Worm (Caenorhabditis elegans) whole organism, young adult: ENCODE data around the gene pinn-1.

ENCODE experiments used
- B0019.2 ChIP-seq: fragments of 200-800 bp; sonication (Bioruptor generic); conservative IDR thresholded peaks from 2 replicates; pipeline ENCODE4 v1.3.6; 2022; ENCODE audit warnings: missing genetic modification reagents, missing genetic modification characterization, missing compliant biosample characterization
- B0261.1 ChIP-seq: sonication (generic microtip); optimal IDR thresholded peaks from 2 replicates; lab custom pipeline; 2016; ENCODE audit warnings: mild to moderate bottlenecking, missing genetic modification characterization, moderate library complexity, missing compliant biosample characterization
- C06A6.2 ChIP-seq: fragments of 200-800 bp; sonication (Bioruptor generic); conservative IDR thresholded peaks from 2 replicates; pipeline ENCODE4 v1.3.6; 2022; ENCODE audit warnings: missing genetic modification characterization, missing compliant biosample characterization
- C17E4.6 ChIP-seq: fragments of 200-800 bp; sonication (Bioruptor generic); IDR thresholded peaks from 2 replicates; pipeline ENCODE4 v1.3.6; 2022; ENCODE audit warnings: missing genetic modification reagents, missing genetic modification characterization, missing compliant biosample characterization
- F22D6.2 ChIP-seq: sonication (generic microtip); optimal IDR thresholded peaks from 2 replicates; lab custom pipeline; 2016; ENCODE audit warnings: mild to moderate bottlenecking, missing genetic modification characterization, missing compliant biosample characterization
- K11D2.4 ChIP-seq: fragments of 200-800 bp; sonication (Bioruptor generic); IDR thresholded peaks from 2 replicates; pipeline ENCODE4 v1.3.6; 2022; ENCODE audit warnings: missing genetic modification reagents, missing genetic modification characterization, missing compliant biosample characterization
- K12H6.12 ChIP-seq: fragments of 200-800 bp; sonication (Bioruptor generic); optimal IDR thresholded peaks from 2 replicates; lab custom pipeline; 2018; ENCODE audit warnings: mild to moderate bottlenecking, missing genetic modification characterization, missing compliant biosample characterization
- Y53G8AR.9 ChIP-seq: fragments of 200-800 bp; sonication (Bioruptor generic); conservative IDR thresholded peaks from 2 replicates; pipeline ENCODE4 v1.3.6; 2022; ENCODE audit warnings: missing genetic modification reagents, missing genetic modification characterization, missing compliant biosample characterization
- Y67H2A.10 ChIP-seq: fragments of 200-800 bp; sonication (Bioruptor generic); conservative IDR thresholded peaks from 2 replicates; pipeline ENCODE4 v1.3.6; 2022; ENCODE audit warnings: missing genetic modification reagents, missing genetic modification characterization, missing compliant biosample characterization
- Y79H2A.3 ChIP-seq: fragments of 200-800 bp; sonication (Bioruptor generic); conservative IDR thresholded peaks from 2 replicates; pipeline ENCODE4 v1.3.6; 2022; ENCODE audit warnings: missing genetic modification reagents, missing genetic modification characterization, missing compliant biosample characterization
- ZK185.1 ChIP-seq: sonication (generic microtip); optimal IDR thresholded peaks from 2 replicates; lab custom pipeline; 2016; ENCODE audit warnings: mild to moderate bottlenecking, missing genetic modification characterization, missing compliant biosample characterization; ENCODE audit not compliant: poor library complexity, severe bottlenecking
- akir-1 ChIP-seq: fragments of 200-800 bp; sonication (Bioruptor generic); optimal IDR thresholded peaks from 2 replicates; lab custom pipeline; 2018; ENCODE audit warnings: mild to moderate bottlenecking, missing genetic modification characterization, moderate library complexity, missing compliant biosample characterization
- aptf-2 ChIP-seq: fragments of 200-800 bp; sonication (Bioruptor generic); conservative IDR thresholded peaks from 2 replicates; pipeline ENCODE4 v1.3.6; 2022; ENCODE audit warnings: missing genetic modification reagents, missing genetic modification characterization, missing compliant biosample characterization
- aptf-3 ChIP-seq: fragments of 200-800 bp; sonication (Bioruptor generic); IDR thresholded peaks from 2 replicates; pipeline ENCODE4 v1.3.6; 2022; ENCODE audit warnings: missing genetic modification characterization, missing compliant biosample characterization
- ccch-3 ChIP-seq: fragments of 200-800 bp; sonication (Bioruptor generic); optimal IDR thresholded peaks from 2 replicates; lab custom pipeline; 2018; ENCODE audit warnings: mild to moderate bottlenecking, missing genetic modification characterization, missing compliant biosample characterization
- cebp-1 ChIP-seq, 2 experiments: fragments of 200-800 bp in 1 of 2; sonication (Bioruptor generic) in 1 of 2; sonication (generic microtip) in 1 of 2; IDR thresholded peaks in 1 of 2; optimal IDR thresholded peaks in 1 of 2; 2 replicates each; pipeline versions ENCODE4 v1.3.6 to Lab custom; 2017 to 2022; ENCODE audit warnings: missing compliant biosample characterization in 2 of 2, missing genetic modification characterization in 2 of 2, mild to moderate bottlenecking in 1 of 2, missing genetic modification reagents in 1 of 2, moderate library complexity in 1 of 2
- ceh-58 ChIP-seq: fragments of 200-800 bp; sonication (Bioruptor generic); IDR thresholded peaks from 2 replicates; pipeline ENCODE4 v1.3.6; 2022; ENCODE audit warnings: missing genetic modification characterization, missing compliant biosample characterization
- dpl-1 ChIP-seq: fragments of 150-350 bp; optimal IDR thresholded peaks from 2 replicates; lab custom pipeline; 2014; ENCODE audit warnings: missing biosample characterization, missing genetic modification reagents, missing genetic modification characterization
- egl-44 ChIP-seq: fragments of 200-800 bp; sonication (Bioruptor generic); IDR thresholded peaks from 2 replicates; pipeline ENCODE4 v1.3.6; 2022; ENCODE audit warnings: missing genetic modification reagents, missing genetic modification characterization, missing compliant biosample characterization
- ekl-4 ChIP-seq: fragments of 200-800 bp; sonication (Bioruptor generic); IDR thresholded peaks from 2 replicates; pipeline ENCODE4 v1.3.6; 2022; ENCODE audit warnings: missing genetic modification reagents, missing genetic modification characterization, missing compliant biosample characterization
- gei-17 ChIP-seq: fragments of 200-800 bp; sonication (Bioruptor generic); optimal IDR thresholded peaks from 2 replicates; lab custom pipeline; 2018; ENCODE audit warnings: mild to moderate bottlenecking, missing genetic modification characterization, missing compliant biosample characterization
- hlh-12 ChIP-seq: sonication (generic microtip); optimal IDR thresholded peaks from 2 replicates; lab custom pipeline; 2016; ENCODE audit warnings: missing genetic modification characterization, missing compliant biosample characterization
- hlh-26 ChIP-seq: fragments of 200-800 bp; sonication (Bioruptor generic); conservative IDR thresholded peaks from 2 replicates; pipeline ENCODE4 v1.3.6; 2022; ENCODE audit warnings: missing genetic modification reagents, missing genetic modification characterization, missing compliant biosample characterization
- hrde-1 ChIP-seq: sonication (generic microtip); optimal IDR thresholded peaks from 2 replicates; lab custom pipeline; 2016; ENCODE audit warnings: missing genetic modification characterization, mild to moderate bottlenecking, missing compliant biosample characterization, moderate library complexity, missing genotype, missing genetic modification reagents, borderline replicate concordance
- let-526 ChIP-seq: fragments of 200-800 bp; sonication (Bioruptor generic); IDR thresholded peaks from 2 replicates; pipeline ENCODE4 v1.3.6; 2022; ENCODE audit warnings: missing genetic modification reagents, missing genetic modification characterization, missing compliant biosample characterization
- let-607 ChIP-seq, 2 experiments: fragments of 200-800 bp in 1 of 2; sonication (Bioruptor generic) in 1 of 2; sonication (generic microtip) in 1 of 2; optimal IDR thresholded peaks; 2 replicates each; lab custom pipeline; 2016 to 2018; ENCODE audit warnings: mild to moderate bottlenecking in 2 of 2, missing compliant biosample characterization in 2 of 2, missing genetic modification characterization in 2 of 2, moderate library complexity in 2 of 2, missing genotype in 1 of 2
- lin-26 ChIP-seq: fragments of 200-800 bp; sonication (Bioruptor generic); IDR thresholded peaks from 2 replicates; pipeline ENCODE4 v1.3.6; 2022; ENCODE audit warnings: missing genetic modification reagents, missing genetic modification characterization, missing compliant biosample characterization
- lsl-1 ChIP-seq: fragments of 200-800 bp; sonication (Bioruptor generic); optimal IDR thresholded peaks from 2 replicates; lab custom pipeline; 2018; ENCODE audit warnings: mild to moderate bottlenecking, missing genetic modification characterization, moderate library complexity, missing compliant biosample characterization
- lsy-27 ChIP-seq: sonication (generic microtip); optimal IDR thresholded peaks from 2 replicates; lab custom pipeline; 2017; ENCODE audit warnings: missing genetic modification characterization, mild to moderate bottlenecking, missing compliant biosample characterization, antibody characterized with exemption, missing genotype, borderline replicate concordance; ENCODE audit not compliant: insufficient read depth
- mes-4 ChIP-seq: sonication (generic microtip); optimal IDR thresholded peaks from 2 replicates; lab custom pipeline; 2016; ENCODE audit warnings: missing genotype, missing genetic modification characterization, missing compliant biosample characterization
- mxl-1 ChIP-seq: sonication (generic microtip); optimal IDR thresholded peaks from 2 replicates; lab custom pipeline; 2016; ENCODE audit warnings: missing genetic modification characterization, missing compliant biosample characterization
- nhr-120 ChIP-seq: fragments of 200-800 bp; sonication (Bioruptor generic); IDR thresholded peaks from 2 replicates; pipeline ENCODE4 v1.3.6; 2022; ENCODE audit warnings: missing genetic modification characterization, missing compliant biosample characterization
- nhr-27 ChIP-seq: fragments of 200-800 bp; sonication (Bioruptor generic); optimal IDR thresholded peaks from 2 replicates; lab custom pipeline; 2018; ENCODE audit warnings: mild to moderate bottlenecking, missing genetic modification characterization, moderate library complexity, missing compliant biosample characterization
- nhr-80 ChIP-seq: sonication (generic microtip); optimal IDR thresholded peaks from 2 replicates; lab custom pipeline; 2016; ENCODE audit warnings: missing genetic modification characterization, missing compliant biosample characterization
- pbrm-1 ChIP-seq: fragments of 200-800 bp; sonication (Bioruptor generic); IDR thresholded peaks from 2 replicates; pipeline ENCODE4 v1.3.6; 2022; ENCODE audit warnings: missing genetic modification reagents, missing genetic modification characterization, missing compliant biosample characterization
- sptf-2 ChIP-seq: fragments of 200-800 bp; sonication (Bioruptor generic); optimal IDR thresholded peaks from 2 replicates; lab custom pipeline; 2018; ENCODE audit warnings: mild to moderate bottlenecking, missing genetic modification characterization, missing compliant biosample characterization
- tbp1 ChIP-seq: fragments of 200-800 bp; sonication (Bioruptor generic); optimal IDR thresholded peaks from 2 replicates; lab custom pipeline; 2018; ENCODE audit warnings: mild to moderate bottlenecking, missing genetic modification characterization, missing compliant biosample characterization
- unc-62 ChIP-seq: fragments of 150-350 bp; optimal IDR thresholded peaks from 2 replicates; lab custom pipeline; 2014; ENCODE audit warnings: missing biosample characterization, missing genetic modification reagents, missing genetic modification characterization
- zfh-2 ChIP-seq: fragments of 200-800 bp; sonication (Bioruptor generic); conservative IDR thresholded peaks from 2 replicates; pipeline ENCODE4 v1.3.6; 2022; ENCODE audit warnings: missing genetic modification reagents, missing genetic modification characterization, missing compliant biosample characterization
- zim-3 ChIP-seq: sonication (generic microtip); optimal IDR thresholded peaks from 2 replicates; lab custom pipeline; 2017; ENCODE audit warnings: mild to moderate bottlenecking, missing genetic modification characterization, moderate library complexity, missing compliant biosample characterization
- ztf-25 ChIP-seq: fragments of 200-800 bp; sonication (Bioruptor generic); IDR thresholded peaks from 2 replicates; pipeline ENCODE4 v1.3.6; 2022; ENCODE audit warnings: missing genetic modification reagents, missing genetic modification characterization, missing compliant biosample characterization
- ztf-26 ChIP-seq: sonication (generic microtip); optimal IDR thresholded peaks from 2 replicates; lab custom pipeline; 2017; ENCODE audit warnings: missing genetic modification characterization, missing compliant biosample characterization
- ztf-28 ChIP-seq: fragments of 200-800 bp; sonication (Bioruptor generic); IDR thresholded peaks from 2 replicates; pipeline ENCODE4 v1.3.6; 2022; ENCODE audit warnings: missing genetic modification reagents, missing genetic modification characterization, missing compliant biosample characterization

Gene pinn-1

ce11 chrII:2861385-2862099, 27.3 kb downstream of the pinn-1 start (continued):
- TF ChIP-seq cebp-1 (GFP tag; IDR thresholded peaks at IDR 0.05; lab: Robert Waterston, UW) (no peak), cebp-1 (tag; optimal IDR thresholded peaks at IDR 0.05; lab: Kevin White, UChicago) (peak; percentile 40), let-526 (GFP tag; lab: Robert Waterston, UW) (no peak), mxl-1 (tag; lab: Kevin White, UChicago) (no peak), ekl-4 (GFP tag; lab: Robert Waterston, UW) (no peak), pbrm-1 (peak; percentile 68), lsy-27 (tag; lab: Kevin White, UChicago) (no peak), nhr-80 (peak; percentile 11), zfh-2 (peak; percentile 61), ztf-25 (GFP tag; lab: Robert Waterston, UW) (peak; percentile 46; the same call in 1 of the 2 replicates), ceh-58 (no peak), mes-4 (no peak), hlh-26 (no peak), egl-44 (peak; percentile 83; the same call in 1 of the 2 replicates), gei-17 (GFP tag; lab: Kevin White, UChicago) (no peak), akir-1 (no peak), dpl-1 (no peak), Y53G8AR.9 (no peak), ztf-26 (tag; lab: Kevin White, UChicago) (no peak), nhr-120 (GFP tag; lab: Robert Waterston, UW) (no peak), B0261.1 (peak; percentile 83), nhr-27 (tag; lab: Kevin White, UChicago) (no peak), F22D6.2 (tag; lab: Kevin White, UChicago) (no peak), ztf-28 (GFP tag; lab: Robert Waterston, UW) (no peak), B0019.2 (GFP tag; lab: Robert Waterston, UW) (no peak), lin-26 (peak; percentile 42; the same call in 1 of the 2 replicates), lsl-1 (GFP tag; lab: Kevin White, UChicago) (peak; percentile 45), hrde-1 (tag; lab: Kevin White, UChicago) (no peak), tbp1 (GFP tag; lab: Kevin White, UChicago) (peak; percentile 90), aptf-3 (GFP tag; lab: Robert Waterston, UW) (no peak), let-607 (tag; optimal IDR thresholded peaks at IDR 0.05; lab: Kevin White, UChicago) (peak in 1 of 2 experiments; percentile 11), sptf-2 (GFP tag; lab: Kevin White, UChicago) (no peak)

- no peak for TF ChIP-seq C06A6.2 (GFP tag; lab: Robert Waterston, UW)
- no peak for TF ChIP-seq nhr-120 (GFP tag; lab: Robert Waterston, UW)
- 0 out of 2 replicates have a peak, but pooled peaks have one; percentile 12 for TF ChIP-seq C17E4.6 (GFP tag; lab: Robert Waterston, UW)
- TF ChIP-seq hlh-26, result no peak
- no peak for TF ChIP-seq aptf-2 (GFP tag; lab: Robert Waterston, UW)
- TF ChIP-seq ztf-25 (GFP tag; lab: Robert Waterston, UW), result 0 out of 2 replicates have a peak, but pooled peaks have one; percentile 25
- no peak for TF ChIP-seq ZK185.1
- peak; percentile 59; the same call in 1 of the 2 replicates for TF ChIP-seq Y79H2A.3 (GFP tag; lab: Robert Waterston, UW)
- no peak for TF ChIP-seq hlh-12 (tag; lab: Kevin White, UChicago)
- TF ChIP-seq ztf-26 (tag; lab: Kevin White, UChicago), result no peak
- no peak for TF ChIP-seq K11D2.4
- no peak for TF ChIP-seq zim-3
- TF ChIP-seq cebp-1 (GFP tag; IDR thresholded peaks at IDR 0.05; lab: Robert Waterston, UW), result no peak
- peak; percentile 50 for TF ChIP-seq cebp-1 (tag; optimal IDR thresholded peaks at IDR 0.05; lab: Kevin White, UChicago)
- no peak for TF ChIP-seq Y67H2A.10
- TF ChIP-seq ccch-3 (GFP tag; lab: Kevin White, UChicago), result no peak
- no peak for TF ChIP-seq unc-62
- TF ChIP-seq zfh-2, result peak; percentile 62
- TF ChIP-seq K12H6.12 (tag; lab: Kevin White, UChicago), result no peak
- no peak for TF ChIP-seq hrde-1 (tag; lab: Kevin White, UChicago)
Observed at ce11 chrII:2859873-2860821, 28.7 kb downstream of the pinn-1 start.
